Worm (Caenorhabditis elegans) whole organism, young adult: ENCODE measurements around the gene unc-80.

Source experiments
- Y56A3A.18 ChIP-seq: fragments of 200-800 bp; sonication (Bioruptor generic); IDR thresholded peaks from 2 replicates; pipeline ENCODE4 v1.3.6; 2022; ENCODE audit warnings: missing genetic modification reagents, missing genetic modification characterization, missing compliant biosample characterization
- cebp-1 ChIP-seq, 2 experiments: fragments of 200-800 bp in 1 of 2; sonication (Bioruptor generic) in 1 of 2; sonication (generic microtip) in 1 of 2; IDR thresholded peaks in 1 of 2; optimal IDR thresholded peaks in 1 of 2; 2 replicates each; pipeline versions ENCODE4 v1.3.6 to Lab custom; 2017 to 2022; ENCODE audit warnings: missing compliant biosample characterization in 2 of 2, missing genetic modification characterization in 2 of 2, mild to moderate bottlenecking in 1 of 2, missing genetic modification reagents in 1 of 2, moderate library complexity in 1 of 2
- ceh-27 ChIP-seq: fragments of 200-800 bp; sonication (Bioruptor generic); optimal IDR thresholded peaks from 2 replicates; lab custom pipeline; 2018; ENCODE audit warnings: mild to moderate bottlenecking, missing genetic modification characterization, moderate library complexity, missing compliant biosample characterization
- ceh-79 ChIP-seq: sonication (generic microtip); optimal IDR thresholded peaks from 2 replicates; lab custom pipeline; 2017; ENCODE audit warnings: mild to moderate bottlenecking, missing genetic modification characterization, missing compliant biosample characterization
- ceh-91 ChIP-seq: fragments of 200-800 bp; sonication (Bioruptor generic); IDR thresholded peaks from 2 replicates; pipeline ENCODE4 v1.3.6; 2022; ENCODE audit warnings: missing genetic modification reagents, missing genetic modification characterization, missing compliant biosample characterization
- efl-1 ChIP-seq: fragments of 150-350 bp; optimal IDR thresholded peaks from 2 replicates; lab custom pipeline; 2014; ENCODE audit warnings: missing biosample characterization, missing genetic modification reagents, missing genetic modification characterization
- let-526 ChIP-seq: fragments of 200-800 bp; sonication (Bioruptor generic); IDR thresholded peaks from 2 replicates; pipeline ENCODE4 v1.3.6; 2022; ENCODE audit warnings: missing genetic modification reagents, missing genetic modification characterization, missing compliant biosample characterization
- lin-35 ChIP-seq, 3 experiments: fragments of 150-350 bp in 2 of 3; sonication (generic microtip) in 1 of 3; optimal IDR thresholded peaks; 2 replicates each; lab custom pipeline; 2014 to 2018; ENCODE audit warnings: missing biosample characterization in 3 of 3, missing genetic modification characterization in 3 of 3, missing genetic modification reagents in 3 of 3
- nhr-27 ChIP-seq: fragments of 200-800 bp; sonication (Bioruptor generic); optimal IDR thresholded peaks from 2 replicates; lab custom pipeline; 2018; ENCODE audit warnings: mild to moderate bottlenecking, missing genetic modification characterization, moderate library complexity, missing compliant biosample characterization
- ztf-18 ChIP-seq: sonication (generic microtip); optimal IDR thresholded peaks from 2 replicates; lab custom pipeline; 2016; ENCODE audit warnings: missing genotype, mild to moderate bottlenecking, missing genetic modification characterization, missing compliant biosample characterization

DNA sequence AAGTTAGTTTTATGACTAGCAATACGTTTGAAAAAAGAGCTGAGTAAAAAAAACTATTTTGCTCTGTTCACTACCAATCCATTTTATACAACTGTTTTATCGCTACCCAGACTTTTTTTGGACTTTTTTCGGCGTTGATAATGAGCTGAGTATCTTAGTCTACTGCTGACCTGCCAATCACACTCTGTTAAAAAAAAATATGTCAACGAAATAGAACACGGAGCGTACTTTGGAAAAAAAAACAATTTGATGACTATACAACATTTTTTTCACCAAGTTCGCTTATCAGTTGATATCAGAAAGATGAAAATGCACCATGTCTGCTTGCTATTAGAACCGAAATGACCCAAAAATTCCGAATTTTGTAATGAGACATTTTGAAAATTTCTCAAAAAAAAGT, 30.4 kb downstream of the unc-80 start:
- no peak for TF ChIP-seq lin-35 (GFP tag; optimal IDR thresholded peaks at IDR 0.05; lab: Kevin White, UChicago)
- no peak for TF ChIP-seq efl-1 (GFP tag; lab: Kevin White, UChicago)
- no peak for TF ChIP-seq ceh-79 (tag; lab: Kevin White, UChicago)
- no peak for TF ChIP-seq ceh-27 (GFP tag; lab: Kevin White, UChicago)
- TF ChIP-seq Y56A3A.18: no peak
- TF ChIP-seq cebp-1 (GFP tag; IDR thresholded peaks at IDR 0.05; lab: Robert Waterston, UW): no peak
- TF ChIP-seq cebp-1 (tag; optimal IDR thresholded peaks at IDR 0.05; lab: Kevin White, UChicago): no peak
- TF ChIP-seq let-526 (GFP tag; lab: Robert Waterston, UW): no peak
- TF ChIP-seq ztf-18 (tag; lab: Kevin White, UChicago): no peak
- no peak for TF ChIP-seq nhr-27 (tag; lab: Kevin White, UChicago)
- no peak for TF ChIP-seq ceh-91 (GFP tag; lab: Robert Waterston, UW)
